Worm (Caenorhabditis elegans) whole organism, L2 larva: ENCODE data around the gene F40F9.10.
A peak's percentile ranks its signal among the peaks of the same experiment; 100 is the strongest.

ENCODE experiments used
- C34F6.9 ChIP-seq: fragments of 150-350 bp; optimal IDR thresholded peaks from 2 replicates; lab custom pipeline; 2014; ENCODE audit warnings: missing biosample characterization, missing genetic modification characterization
- F13H6.1 ChIP-seq: sonication (generic microtip); optimal IDR thresholded peaks from 2 replicates; lab custom pipeline; 2016; ENCODE audit warnings: missing genetic modification characterization, missing compliant biosample characterization
- R02D3.7 ChIP-seq: fragments of 150-350 bp; optimal IDR thresholded peaks from 2 replicates; lab custom pipeline; 2014; ENCODE audit warnings: missing biosample characterization, missing genetic modification characterization
- Y55F3AM.14 ChIP-seq: fragments of 200-800 bp; sonication (Bioruptor generic); optimal IDR thresholded peaks from 2 replicates; lab custom pipeline; 2018; ENCODE audit warnings: mild to moderate bottlenecking, missing genetic modification characterization, missing compliant biosample characterization
- ZK546.5 ChIP-seq: sonication (generic microtip); optimal IDR thresholded peaks from 2 replicates; lab custom pipeline; 2017; ENCODE audit warnings: missing biosample characterization, missing genetic modification characterization
- alr-1 ChIP-seq: fragments of 150-350 bp; optimal IDR thresholded peaks from 2 replicates; lab custom pipeline; 2014; ENCODE audit warnings: missing biosample characterization, missing genetic modification characterization
- aly-2 ChIP-seq: fragments of 150-350 bp; optimal IDR thresholded peaks from 2 replicates; lab custom pipeline; 2014; ENCODE audit warnings: missing biosample characterization, missing genetic modification characterization
- ama-1 ChIP-seq: fragments of 150-350 bp; optimal IDR thresholded peaks from 2 replicates; lab custom pipeline; 2018; ENCODE audit warnings: inconsistent platforms
- blmp-1 ChIP-seq: sonication (generic microtip); optimal IDR thresholded peaks from 2 replicates; lab custom pipeline; 2017; ENCODE audit warnings: missing genetic modification characterization, mild to moderate bottlenecking, missing compliant biosample characterization, antibody characterized with exemption, moderate library complexity; ENCODE audit not compliant: insufficient read depth
- ceh-16 ChIP-seq: fragments of 150-350 bp; optimal IDR thresholded peaks from 2 replicates; lab custom pipeline; 2014; ENCODE audit warnings: missing biosample characterization, missing genetic modification characterization
- ceh-82 ChIP-seq: fragments of 150-350 bp; optimal IDR thresholded peaks from 2 replicates; lab custom pipeline; 2014; ENCODE audit warnings: missing biosample characterization, missing genetic modification characterization
- crh-2 ChIP-seq: sonication (generic microtip); optimal IDR thresholded peaks from 2 replicates; lab custom pipeline; 2017; ENCODE audit warnings: missing biosample characterization, missing genetic modification characterization
- dmd-4 ChIP-seq: sonication (generic microtip); optimal IDR thresholded peaks from 2 replicates; lab custom pipeline; 2017; ENCODE audit warnings: missing biosample characterization, missing genetic modification characterization
- egl-27 ChIP-seq: sonication (generic microtip); optimal IDR thresholded peaks from 3 replicates; lab custom pipeline; 2017; ENCODE audit warnings: missing biosample characterization, missing genetic modification reagents, missing genetic modification characterization
- elt-1 ChIP-seq: fragments of 150-350 bp; optimal IDR thresholded peaks from 2 replicates; lab custom pipeline; 2014; ENCODE audit warnings: missing biosample characterization, missing genetic modification characterization
- elt-3 ChIP-seq: sonication (generic microtip); optimal IDR thresholded peaks from 2 replicates; lab custom pipeline; 2017; ENCODE audit warnings: missing biosample characterization, missing genetic modification characterization
- fos-1 ChIP-seq: fragments of 150-350 bp; optimal IDR thresholded peaks from 2 replicates; lab custom pipeline; 2014; ENCODE audit warnings: missing biosample characterization, missing genetic modification characterization
- gmeb-1 ChIP-seq: fragments of 150-350 bp; optimal IDR thresholded peaks from 2 replicates; lab custom pipeline; 2014; ENCODE audit warnings: missing biosample characterization, missing genetic modification characterization
- lin-11 ChIP-seq: fragments of 150-350 bp; sonication (generic microtip); optimal IDR thresholded peaks from 2 replicates; lab custom pipeline; 2014; ENCODE audit warnings: missing biosample characterization, missing genetic modification characterization, inconsistent platforms, mixed read lengths
- lin-13 ChIP-seq: fragments of 150-350 bp; optimal IDR thresholded peaks from 2 replicates; lab custom pipeline; 2014; ENCODE audit warnings: missing biosample characterization, missing genetic modification reagents, missing genetic modification characterization
- lin-39 ChIP-seq: fragments of 150-350 bp; optimal IDR thresholded peaks from 2 replicates; lab custom pipeline; 2014; ENCODE audit warnings: missing biosample characterization, missing genetic modification reagents, missing genetic modification characterization
- lsy-2 ChIP-seq, 2 experiments: fragments of 150-350 bp in 1 of 2; sonication (generic microtip) in 1 of 2; optimal IDR thresholded peaks; 2 replicates each; lab custom pipeline; 2014 to 2017; ENCODE audit warnings: missing biosample characterization in 2 of 2, missing genetic modification characterization in 2 of 2
- mab-5 ChIP-seq: fragments of 150-350 bp; optimal IDR thresholded peaks from 2 replicates; lab custom pipeline; 2014; ENCODE audit warnings: missing biosample characterization, missing genetic modification characterization
- mbf-1 ChIP-seq: sonication (generic microtip); optimal IDR thresholded peaks from 2 replicates; lab custom pipeline; 2017; ENCODE audit warnings: missing biosample characterization, missing genetic modification characterization
- mdl-1 ChIP-seq, 2 experiments: fragments of 150-350 bp in 1 of 2; sonication (generic microtip) in 1 of 2; optimal IDR thresholded peaks; 2 replicates each; lab custom pipeline; 2017; ENCODE audit warnings: missing biosample characterization in 2 of 2, missing genetic modification characterization in 2 of 2
- nhr-11 ChIP-seq: fragments of 150-350 bp; optimal IDR thresholded peaks from 2 replicates; lab custom pipeline; 2014; ENCODE audit warnings: missing biosample characterization, missing genetic modification characterization
- nhr-12 ChIP-seq: fragments of 150-350 bp; optimal IDR thresholded peaks from 2 replicates; lab custom pipeline; 2014; ENCODE audit warnings: missing biosample characterization, missing genetic modification characterization
- nhr-129 ChIP-seq: fragments of 150-350 bp; optimal IDR thresholded peaks from 2 replicates; lab custom pipeline; 2014; ENCODE audit warnings: missing biosample characterization, missing genetic modification characterization
- nhr-21 ChIP-seq: fragments of 150-350 bp; optimal IDR thresholded peaks from 2 replicates; lab custom pipeline; 2014; ENCODE audit warnings: missing biosample characterization, missing genetic modification characterization
- nhr-23 ChIP-seq: fragments of 150-350 bp; optimal IDR thresholded peaks from 2 replicates; lab custom pipeline; 2014; ENCODE audit warnings: missing biosample characterization, missing genetic modification reagents, missing genetic modification characterization
- nhr-237 ChIP-seq: fragments of 150-350 bp; optimal IDR thresholded peaks from 2 replicates; lab custom pipeline; 2014; ENCODE audit warnings: missing biosample characterization, missing genetic modification characterization
- nhr-25 ChIP-seq: fragments of 150-350 bp; sonication (generic microtip); optimal IDR thresholded peaks from 3 replicates; lab custom pipeline; 2014; ENCODE audit warnings: missing biosample characterization, missing genetic modification characterization
- nhr-6 ChIP-seq: fragments of 150-350 bp; optimal IDR thresholded peaks from 2 replicates; lab custom pipeline; 2014; ENCODE audit warnings: missing biosample characterization, missing genetic modification characterization
- nhr-77 ChIP-seq: fragments of 150-350 bp; optimal IDR thresholded peaks from 2 replicates; lab custom pipeline; 2014; ENCODE audit warnings: missing biosample characterization, missing genetic modification characterization
- peb-1 ChIP-seq: fragments of 150-350 bp; optimal IDR thresholded peaks from 2 replicates; lab custom pipeline; 2014; ENCODE audit warnings: missing biosample characterization, missing genetic modification characterization
- sem-4 ChIP-seq: fragments of 150-350 bp; optimal IDR thresholded peaks from 2 replicates; lab custom pipeline; 2014; ENCODE audit warnings: missing biosample characterization, missing genetic modification reagents, missing genetic modification characterization
- skn-1 ChIP-seq: sonication (generic microtip); optimal IDR thresholded peaks from 2 replicates; lab custom pipeline; 2017; ENCODE audit warnings: missing biosample characterization, missing genetic modification characterization
- sma-3 ChIP-seq: sonication (generic microtip); optimal IDR thresholded peaks from 2 replicates; lab custom pipeline; 2016; ENCODE audit warnings: missing genetic modification reagents, missing genetic modification characterization, missing compliant biosample characterization
- sma-9 ChIP-seq, 2 experiments: fragments of 150-350 bp in 1 of 2; sonication (generic microtip) in 1 of 2; optimal IDR thresholded peaks; 2 replicates each; lab custom pipeline; 2014 to 2016; ENCODE audit warnings: missing genetic modification characterization in 2 of 2, mild to moderate bottlenecking in 1 of 2, missing biosample characterization in 1 of 2, missing compliant biosample characterization in 1 of 2, missing genetic modification reagents in 1 of 2, moderate library complexity in 1 of 2
- snpc-4 ChIP-seq: fragments of 150-350 bp; optimal IDR thresholded peaks from 2 replicates; lab custom pipeline; 2014; ENCODE audit warnings: missing biosample characterization, missing genetic modification characterization
- unc-39 ChIP-seq: fragments of 150-350 bp; optimal IDR thresholded peaks from 2 replicates; lab custom pipeline; 2014; ENCODE audit warnings: missing biosample characterization, missing genetic modification characterization
- unc-55 ChIP-seq: fragments of 150-350 bp; sonication (generic microtip); optimal IDR thresholded peaks from 3 replicates; lab custom pipeline; 2014; ENCODE audit warnings: missing biosample characterization, missing genetic modification reagents, missing genetic modification characterization
- unc-62 ChIP-seq: fragments of 150-350 bp; optimal IDR thresholded peaks from 2 replicates; lab custom pipeline; 2014; ENCODE audit warnings: missing biosample characterization, missing genetic modification reagents, missing genetic modification characterization
- zag-1 ChIP-seq: fragments of 150-350 bp; optimal IDR thresholded peaks from 2 replicates; lab custom pipeline; 2014; ENCODE audit warnings: missing biosample characterization, missing genetic modification characterization
- ztf-1 ChIP-seq: fragments of 200-800 bp; sonication (Bioruptor generic); conservative IDR thresholded peaks from 2 replicates; pipeline ENCODE4 v1.3.6; 2022; ENCODE audit warnings: missing genetic modification characterization, missing compliant biosample characterization
- ztf-11 ChIP-seq: sonication (generic microtip); optimal IDR thresholded peaks from 2 replicates; lab custom pipeline; 2017; ENCODE audit warnings: missing biosample characterization, missing genetic modification characterization
- ztf-4 ChIP-seq: fragments of 150-350 bp; optimal IDR thresholded peaks from 2 replicates; lab custom pipeline; 2014; ENCODE audit warnings: missing biosample characterization, missing genetic modification characterization

F40F9.10 gene

ce11 chrV:9731852-9732251 is 18.4 kb upstream of the F40F9.10 start (continued):
- TF ChIP-seq lsy-2 (tag; optimal IDR thresholded peaks at IDR 0.05; lab: Kevin White, UChicago): no peak
- no peak for TF ChIP-seq ZK546.5 (tag; lab: Kevin White, UChicago)
- TF ChIP-seq lin-11 (tag; lab: Kevin White, UChicago): no peak
- TF ChIP-seq lin-39 (tag; lab: Kevin White, UChicago): no peak
- no peak for TF ChIP-seq gmeb-1 (tag; lab: Kevin White, UChicago)
- no peak for TF ChIP-seq alr-1 (tag; lab: Kevin White, UChicago)
- peak; percentile 25 for TF ChIP-seq nhr-129 (tag; lab: Kevin White, UChicago)
- TF ChIP-seq nhr-77 (tag; lab: Kevin White, UChicago): no peak
- no peak for TF ChIP-seq ztf-1 (GFP tag; lab: Robert Waterston, UW)
- no peak for TF ChIP-seq peb-1 (tag; lab: Kevin White, UChicago)
- TF ChIP-seq Y55F3AM.14 (GFP tag; lab: Kevin White, UChicago): no peak
- peak; percentile 8 for TF ChIP-seq unc-55 (GFP tag; lab: Kevin White, UChicago)
- no peak for TF ChIP-seq skn-1 (tag; lab: Kevin White, UChicago)
- TF ChIP-seq zag-1: no peak

ce11 chrV:9730743-9731706 is 17.6 kb upstream of the F40F9.10 start:
- TF ChIP-seq Y55F3AM.14 (GFP tag; lab: Kevin White, UChicago) (peak; percentile 90), ZK546.5 (tag; lab: Kevin White, UChicago) (peak; percentile 61), ceh-82 (tag; lab: Kevin White, UChicago) (no peak), mab-5 (tag; lab: Kevin White, UChicago) (peak; percentile 76), unc-55 (GFP tag; lab: Kevin White, UChicago) (peak; percentile 95), F13H6.1 (peak; percentile 98), unc-62 (no peak), nhr-12 (tag; lab: Kevin White, UChicago) (no peak), C34F6.9 (peak; percentile 96), blmp-1 (tag; lab: Kevin White, UChicago) (peak; percentile 76), lin-13 (GFP tag; lab: Kevin White, UChicago) (peak; percentile 88), nhr-11 (tag; lab: Kevin White, UChicago) (peak; percentile 77), mdl-1 (tag; optimal IDR thresholded peaks at IDR 0.05; lab: Kevin White, UChicago) (peak; percentile 90 to 98), elt-1 (tag; lab: Kevin White, UChicago) (no peak), sem-4 (tag; lab: Kevin White, UChicago) (peak; percentile 61), nhr-77 (tag; lab: Kevin White, UChicago) (no peak), sma-9 (GFP tag; optimal IDR thresholded peaks at IDR 0.05; lab: Kevin White, UChicago) (peak; percentile 90), sma-9 (tag; optimal IDR thresholded peaks at IDR 0.05; lab: Kevin White, UChicago) (no peak), lin-11 (tag; lab: Kevin White, UChicago) (peak; percentile 98), peb-1 (tag; lab: Kevin White, UChicago) (no peak), nhr-6 (peak; percentile 77), unc-39 (tag; lab: Kevin White, UChicago) (peak; percentile 69), ceh-16 (tag; lab: Kevin White, UChicago) (peak; percentile 91), nhr-23 (tag; lab: Kevin White, UChicago) (no peak), crh-2 (tag; lab: Kevin White, UChicago) (peak; percentile 98), ztf-1 (GFP tag; lab: Robert Waterston, UW) (0 out of 2 replicates have a peak, but pooled peaks have one; percentile 63), dmd-4 (tag; lab: Kevin White, UChicago) (no peak), nhr-25 (tag; lab: Kevin White, UChicago) (peak; percentile 93), nhr-237 (tag; lab: Kevin White, UChicago) (no peak), alr-1 (tag; lab: Kevin White, UChicago) (no peak), fos-1 (peak; percentile 97), zag-1 (peak; percentile 93), skn-1 (tag; lab: Kevin White, UChicago) (peak; percentile 55), elt-3 (tag; lab: Kevin White, UChicago) (no peak), snpc-4 (tag; lab: Kevin White, UChicago) (peak; percentile 79), ama-1 (lab: Kevin White, UChicago) (peak; percentile 99), mbf-1 (tag; lab: Kevin White, UChicago) (no peak), nhr-129 (tag; lab: Kevin White, UChicago) (peak; percentile 98), sma-3 (GFP tag; lab: Kevin White, UChicago) (peak; percentile 93), aly-2 (tag; lab: Kevin White, UChicago) (no peak), ztf-4 (tag; lab: Kevin White, UChicago) (peak; percentile 94), lsy-2 (tag; optimal IDR thresholded peaks at IDR 0.05; lab: Kevin White, UChicago) (peak; percentile 90 to 98), egl-27 (tag; lab: Kevin White, UChicago) (peak; percentile 85), R02D3.7 (no peak), ztf-11 (tag; lab: Kevin White, UChicago) (peak; percentile 39), gmeb-1 (tag; lab: Kevin White, UChicago) (peak; percentile 68), lin-39 (tag; lab: Kevin White, UChicago) (peak; percentile 80), nhr-21 (tag; lab: Kevin White, UChicago) (peak; percentile 96)
